Fruit fly (Drosophila melanogaster) whole organism, embryonic: ENCODE results near the gene CG33282.

Source experiments
- CG10565 ChIP-seq: fragments of 200-800 bp; sonication (Bioruptor generic); optimal IDR thresholded peaks from 3 replicates; lab custom pipeline; 2016; ENCODE audit warnings: missing biosample characterization, mild to moderate bottlenecking, missing genetic modification characterization
- CG10959 ChIP-seq: fragments of 200-800 bp; sonication (Bioruptor generic); IDR thresholded peaks from 2 replicates; pipeline ENCODE4 v1.3.6; 2022; ENCODE audit warnings: missing biosample characterization, missing genetic modification characterization
- CG11504 ChIP-seq: fragments of 200-800 bp; sonication (Bioruptor generic); optimal IDR thresholded peaks from 3 replicates; lab custom pipeline; 2019; ENCODE audit warnings: missing biosample characterization, mild to moderate bottlenecking, missing genetic modification characterization, moderate library complexity
- CG12942 ChIP-seq: fragments of 200-800 bp; sonication (Bioruptor generic); optimal IDR thresholded peaks from 3 replicates; lab custom pipeline; 2016; ENCODE audit warnings: missing biosample characterization, missing genetic modification characterization
- CG13296 ChIP-seq: fragments of 200-800 bp; sonication (Bioruptor generic); optimal IDR thresholded peaks from 3 replicates; lab custom pipeline; 2018; ENCODE audit warnings: missing biosample characterization, mild to moderate bottlenecking, missing genetic modification characterization
- CG14860 ChIP-seq: fragments of 200-800 bp; sonication (Bioruptor generic); IDR thresholded peaks from 3 replicates; pipeline ENCODE4 v1.3.6; 2022; ENCODE audit warnings: missing biosample characterization, missing genetic modification characterization; ENCODE audit not compliant: partially characterized antibody
- CG15514 ChIP-seq: fragments of 200-800 bp; sonication (Bioruptor generic); optimal IDR thresholded peaks from 3 replicates; lab custom pipeline; 2017; ENCODE audit warnings: missing biosample characterization, missing genetic modification characterization, mild to moderate bottlenecking, moderate library complexity, missing genetic modification reagents
- CG17361 ChIP-seq: fragments of 200-800 bp; sonication (Bioruptor generic); IDR thresholded peaks from 3 replicates; pipeline ENCODE4 v1.3.6; 2022; ENCODE audit warnings: missing biosample characterization, missing genetic modification characterization
- CG1832 ChIP-seq: fragments of 200-800 bp; sonication (Bioruptor generic); optimal IDR thresholded peaks from 2 replicates; lab custom pipeline; 2017; ENCODE audit warnings: missing biosample characterization, mild to moderate bottlenecking, missing genetic modification characterization, inconsistent platforms
- CG18476 ChIP-seq: fragments of 200-800 bp; sonication (Bioruptor generic); optimal IDR thresholded peaks from 2 replicates; lab custom pipeline; 2016; ENCODE audit warnings: missing biosample characterization, mild to moderate bottlenecking, missing genetic modification characterization
- CG31365 ChIP-seq: fragments of 200-800 bp; sonication (Bioruptor generic); optimal IDR thresholded peaks from 2 replicates; lab custom pipeline; 2018; ENCODE audit warnings: missing biosample characterization, mild to moderate bottlenecking, missing genetic modification characterization
- CG3847 ChIP-seq: fragments of 200-800 bp; sonication (Bioruptor generic); IDR thresholded peaks from 2 replicates; pipeline ENCODE4 v1.3.6; 2022; ENCODE audit warnings: missing biosample characterization, missing genetic modification characterization
- CG4328 ChIP-seq: fragments of 200-800 bp; sonication (Bioruptor generic); optimal IDR thresholded peaks from 3 replicates; lab custom pipeline; 2017; ENCODE audit warnings: missing biosample characterization, missing genetic modification reagents, missing genetic modification characterization
- CG43689 ChIP-seq: fragments of 200-800 bp; sonication (Bioruptor generic); IDR thresholded peaks from 2 replicates; pipeline ENCODE4 v1.3.6; 2022; ENCODE audit warnings: missing biosample characterization, missing genetic modification characterization
- CG5953 ChIP-seq: fragments of 200-800 bp; sonication (Bioruptor generic); IDR thresholded peaks from 2 replicates; pipeline ENCODE4 v1.3.6; 2022; ENCODE audit warnings: missing biosample characterization, missing genetic modification characterization
- CG6254 ChIP-seq: fragments of 200-800 bp; sonication (Bioruptor generic); optimal IDR thresholded peaks from 3 replicates; lab custom pipeline; 2017; ENCODE audit warnings: mild to moderate bottlenecking, missing biosample characterization, missing genetic modification reagents, missing genetic modification characterization
- CG7963 ChIP-seq: fragments of 200-800 bp; sonication (Bioruptor generic); IDR thresholded peaks from 3 replicates; pipeline ENCODE4 v1.3.6; 2022; ENCODE audit warnings: missing biosample characterization, missing genetic modification characterization; ENCODE audit not compliant: partially characterized antibody
- CG8388 ChIP-seq: fragments of 200-800 bp; sonication (Bioruptor generic); optimal IDR thresholded peaks from 2 replicates; lab custom pipeline; 2019; ENCODE audit warnings: missing biosample characterization, mild to moderate bottlenecking, missing genetic modification characterization, moderate library complexity
- CTCF ChIP-seq: fragments of 200-800 bp; sonication (Bioruptor generic); optimal IDR thresholded peaks from 2 replicates; lab custom pipeline; 2017; ENCODE audit warnings: missing biosample characterization, mild to moderate bottlenecking, missing genetic modification characterization, moderate library complexity
- Dip3 ChIP-seq: fragments of 200-800 bp; sonication (Bioruptor generic); optimal IDR thresholded peaks from 3 replicates; lab custom pipeline; 2016; ENCODE audit warnings: missing biosample characterization, missing genetic modification characterization
- Fer1 ChIP-seq: fragments of 200-800 bp; sonication (Bioruptor generic); optimal IDR thresholded peaks from 2 replicates; lab custom pipeline; 2017; ENCODE audit warnings: missing biosample characterization, mild to moderate bottlenecking, missing genetic modification characterization
- Med ChIP-seq: fragments of 200-800 bp; sonication (Bioruptor generic); peaks from one replicate; lab custom pipeline; 2016; ENCODE audit warnings: missing biosample characterization, missing genetic modification characterization, mild to moderate bottlenecking, inconsistent platforms, moderate library complexity
- Nf-YB ChIP-seq: fragments of 200-800 bp; sonication (Bioruptor generic); optimal IDR thresholded peaks from 3 replicates; lab custom pipeline; 2019; ENCODE audit warnings: missing biosample characterization, mild to moderate bottlenecking, missing genetic modification characterization, moderate library complexity
- PHDP ChIP-seq: fragments of 200-800 bp; sonication (Bioruptor generic); optimal IDR thresholded peaks from 3 replicates; lab custom pipeline; 2018; ENCODE audit warnings: missing biosample characterization, mild to moderate bottlenecking, missing genetic modification characterization, moderate library complexity
- Poxn ChIP-seq: fragments of 200-800 bp; sonication (Bioruptor generic); IDR thresholded peaks from 2 replicates; pipeline ENCODE4 v1.3.6; 2022; ENCODE audit warnings: missing biosample characterization, missing genetic modification characterization
- Rx ChIP-seq: fragments of 200-800 bp; sonication (Bioruptor generic); IDR thresholded peaks from 2 replicates; pipeline ENCODE4 v1.3.6; 2022; ENCODE audit warnings: missing biosample characterization, missing genetic modification characterization
- Scr ChIP-seq: fragments of 200-800 bp; sonication (Bioruptor generic); IDR thresholded peaks from 2 replicates; pipeline ENCODE4 v1.3.6; 2022; ENCODE audit warnings: missing biosample characterization, missing genetic modification characterization; ENCODE audit not compliant: partially characterized antibody
- Side ChIP-seq: fragments of 200-800 bp; sonication (Bioruptor generic); optimal IDR thresholded peaks from 2 replicates; lab custom pipeline; 2016; ENCODE audit warnings: missing biosample characterization, missing genetic modification characterization
- Sin3A ChIP-seq: fragments of >200 bp; optimal IDR thresholded peaks from 2 replicates; lab custom pipeline; 2018
- YL-1 ChIP-seq: fragments of 200-800 bp; sonication (Bioruptor generic); optimal IDR thresholded peaks from 3 replicates; lab custom pipeline; 2017; ENCODE audit warnings: missing biosample characterization, mild to moderate bottlenecking, missing genetic modification characterization
- ab ChIP-seq: fragments of 200-800 bp; sonication (Bioruptor generic); optimal IDR thresholded peaks from 2 replicates; lab custom pipeline; 2016; ENCODE audit warnings: missing biosample characterization, missing genetic modification characterization
- bab2 ChIP-seq: fragments of 200-800 bp; sonication (Bioruptor generic); optimal IDR thresholded peaks from 2 replicates; lab custom pipeline; 2016; ENCODE audit warnings: missing biosample characterization, missing genetic modification characterization
- en ChIP-seq: fragments of 200-800 bp; sonication (Bioruptor generic); optimal IDR thresholded peaks from 2 replicates; lab custom pipeline; 2016; ENCODE audit warnings: missing biosample characterization, missing genetic modification characterization
- exex ChIP-seq: fragments of 200-800 bp; sonication (Bioruptor generic); optimal IDR thresholded peaks from 4 replicates; lab custom pipeline; 2018; ENCODE audit warnings: missing biosample characterization, mild to moderate bottlenecking, missing genetic modification characterization, moderate library complexity
- fd102C ChIP-seq: fragments of 200-800 bp; sonication (Bioruptor generic); optimal IDR thresholded peaks from 2 replicates; lab custom pipeline; 2018; ENCODE audit warnings: missing biosample characterization, mild to moderate bottlenecking, missing genetic modification characterization, moderate library complexity
- fd3F ChIP-seq: fragments of 200-800 bp; sonication (Bioruptor generic); optimal IDR thresholded peaks from 2 replicates; lab custom pipeline; 2018; ENCODE audit warnings: missing biosample characterization, mild to moderate bottlenecking, missing genetic modification characterization, moderate library complexity
- fru ChIP-seq: fragments of >200 bp; optimal IDR thresholded peaks from 2 replicates; lab custom pipeline; 2017
- gce ChIP-seq: fragments of 200-800 bp; sonication (Bioruptor generic); IDR thresholded peaks from 3 replicates; pipeline ENCODE4 v1.3.6; 2022; ENCODE audit warnings: missing biosample characterization, missing genetic modification characterization
- gsb-n ChIP-seq: fragments of 200-800 bp; sonication (Bioruptor generic); optimal IDR thresholded peaks from 3 replicates; lab custom pipeline; 2018; ENCODE audit warnings: missing biosample characterization, mild to moderate bottlenecking, missing genetic modification characterization
- ken ChIP-seq: fragments of 200-800 bp; sonication (Bioruptor generic); IDR thresholded peaks from 3 replicates; pipeline ENCODE4 v1.3.6; 2022; ENCODE audit warnings: missing biosample characterization, missing genetic modification characterization
- odd ChIP-seq: fragments of 200-800 bp; sonication (Bioruptor generic); optimal IDR thresholded peaks from 2 replicates; lab custom pipeline; 2017; ENCODE audit warnings: missing biosample characterization, mild to moderate bottlenecking, missing genetic modification characterization
- rib ChIP-seq: fragments of 200-800 bp; sonication (Bioruptor generic); IDR thresholded peaks from 2 replicates; pipeline ENCODE4 v1.3.6; 2022; ENCODE audit warnings: missing biosample characterization, missing genetic modification characterization
- sens ChIP-seq: fragments of 200-800 bp; sonication (Bioruptor generic); peaks from one replicate; lab custom pipeline; 2016; ENCODE audit warnings: missing biosample characterization, missing genetic modification characterization
- slp2 ChIP-seq: fragments of 200-800 bp; sonication (Bioruptor generic); optimal IDR thresholded peaks from 2 replicates; lab custom pipeline; 2016; ENCODE audit warnings: missing biosample characterization, missing genetic modification characterization
- so ChIP-seq: fragments of 200-800 bp; sonication (Bioruptor generic); IDR thresholded peaks from 3 replicates; pipeline ENCODE4 v1.3.6; 2022; ENCODE audit warnings: missing biosample characterization, missing genetic modification characterization
- stwl ChIP-seq: fragments of 200-800 bp; sonication (Bioruptor generic); optimal IDR thresholded peaks from 3 replicates; lab custom pipeline; 2018; ENCODE audit warnings: missing biosample characterization, mild to moderate bottlenecking, missing genetic modification characterization, moderate library complexity
- trh ChIP-seq: fragments of 200-800 bp; sonication (Bioruptor generic); optimal IDR thresholded peaks from 2 replicates; lab custom pipeline; 2016; ENCODE audit warnings: missing biosample characterization, missing genetic modification characterization
- ttk ChIP-seq: fragments of 200-800 bp; sonication (Bioruptor generic); IDR thresholded peaks from 2 replicates; pipeline ENCODE4 v2.1.2; 2022; ENCODE audit warnings: missing biosample characterization, missing genetic modification characterization
- unpg ChIP-seq: fragments of 200-800 bp; sonication (Bioruptor generic); optimal IDR thresholded peaks from 3 replicates; lab custom pipeline; 2018; ENCODE audit warnings: missing biosample characterization, mild to moderate bottlenecking, missing genetic modification characterization, moderate library complexity
- vfl ChIP-seq: fragments of 200-800 bp; sonication (Bioruptor generic); optimal IDR thresholded peaks from 2 replicates; lab custom pipeline; 2016; ENCODE audit warnings: missing biosample characterization, missing genetic modification characterization
- zf30C ChIP-seq: fragments of 200-800 bp; sonication (Bioruptor generic); optimal IDR thresholded peaks from 3 replicates; lab custom pipeline; 2018; ENCODE audit warnings: missing biosample characterization, mild to moderate bottlenecking, missing genetic modification characterization

The CG33282 gene

dm6 chr2L:3301755-3302499, 25.8 kb upstream of the CG33282 start (continued):
- TF ChIP-seq CG17361 (peak; percentile 100), CG4328 (peak; percentile 100), odd (GFP tag; lab: Kevin White, UChicago) (peak; percentile 100), Side (GFP tag; lab: Kevin White, UChicago) (peak; percentile 100), CTCF (GFP tag; lab: Kevin White, UChicago) (peak; percentile 79), CG18476 (peak; percentile 99), PHDP (tag; lab: Kevin White, UChicago) (peak; percentile 100), Nf-YB (GFP tag; lab: Kevin White, UChicago) (peak; percentile 91), ab (GFP tag; lab: Kevin White, UChicago) (peak; percentile 100), Sin3A (no peak), CG5953 (peak; percentile 95), ttk (GFP tag; lab: Robert Waterston, UW) (peak; percentile 99), CG31365 (tag; lab: Kevin White, UChicago) (peak; percentile 96), trh (GFP tag; lab: Kevin White, UChicago) (peak; percentile 98), YL-1 (GFP tag; lab: Kevin White, UChicago) (peak; percentile 99), en (peak; percentile 99), CG10959 (peak; percentile 99), CG10565 (GFP tag; lab: Kevin White, UChicago) (peak; percentile 98), zf30C (GFP tag; lab: Kevin White, UChicago) (peak; percentile 75), CG15514 (GFP tag; lab: Kevin White, UChicago) (peak; percentile 96), vfl (GFP tag; lab: Kevin White, UChicago) (peak; percentile 99), CG14860 (no peak), sens (peak; percentile 100), CG6254 (GFP tag; lab: Kevin White, UChicago) (peak; percentile 98), CG11504 (tag; lab: Kevin White, UChicago) (peak; percentile 98), so (GFP tag; lab: Robert Waterston, UW) (peak; percentile 99), Poxn (GFP tag; lab: Robert Waterston, UW) (peak; percentile 99), Fer1 (GFP tag; lab: Kevin White, UChicago) (peak; percentile 100), fd102C (GFP tag; lab: Kevin White, UChicago) (peak; percentile 98), ken (peak; percentile 99), stwl (tag; lab: Kevin White, UChicago) (peak; percentile 85), gsb-n (tag; lab: Kevin White, UChicago) (peak; percentile 99), Rx (GFP tag; lab: Robert Waterston, UW) (peak; percentile 98), gce (GFP tag; lab: Robert Waterston, UW) (peak; percentile 98), bab2 (GFP tag; lab: Kevin White, UChicago) (peak; percentile 100), unpg (GFP tag; lab: Kevin White, UChicago) (peak; percentile 100), CG8388 (GFP tag; lab: Kevin White, UChicago) (peak; percentile 99), rib (GFP tag; lab: Robert Waterston, UW) (peak; percentile 100), CG3847 (GFP tag; lab: Robert Waterston, UW) (peak; percentile 100), CG1832 (GFP tag; lab: Kevin White, UChicago) (no peak), Med (GFP tag; lab: Kevin White, UChicago) (peak; percentile 100), CG13296 (GFP tag; lab: Kevin White, UChicago) (peak; percentile 100), fd3F (GFP tag; lab: Kevin White, UChicago) (peak; percentile 99), slp2 (peak; percentile 99), CG43689 (GFP tag; lab: Robert Waterston, UW) (peak; percentile 96), Scr (GFP tag; lab: Robert Waterston, UW) (peak; percentile 36; the same call in 1 of the 2 replicates), fru (lab: Kevin White, UChicago) (no peak), CG7963 (no peak), exex (tag; lab: Kevin White, UChicago) (peak; percentile 98), CG12942 (GFP tag; lab: Kevin White, UChicago) (peak; percentile 99), Dip3 (GFP tag; lab: Kevin White, UChicago) (peak; percentile 100)
